Worm (Caenorhabditis elegans): ENCODE results near the gene gcsh-1.

- TF ChIP-seq daf-19 (GFP tag; conservative IDR thresholded peaks at IDR 0.05) (no peak), Y75B8A.6 (GFP tag; IDR thresholded peaks at IDR 0.05) (no peak), zag-1 (tag; optimal IDR thresholded peaks at IDR 0.05) (no peak), mxl-2 (GFP tag; conservative IDR thresholded peaks at IDR 0.05) (no peak)
Observed at ce11 chrX:14470687-14471086, 44.2 kb downstream of the gcsh-1 start, which contains the start of gene M163.10.

All from whole organism, L4 larva.